Worm (Caenorhabditis elegans): ENCODE results near the gene tric-1B.1.

Gene tric-1B.1

ce11 chrII:12280360-12280759 lies 14.3 kb upstream of the tric-1B.1 start, which contains the start of gene ife-5:
ife-5 (plus strand) TSS chrII:12280660.
- no peak for TF ChIP-seq tbx-2 (tag; optimal IDR thresholded peaks at IDR 0.05)
- TF ChIP-seq nhr-237 (tag; optimal IDR thresholded peaks at IDR 0.05), result no peak

ce11 chrII:12279259-12279658 lies 13.2 kb upstream of the tric-1B.1 start, which contains the start of the genes tric-1B.2 and Y57A10A.29:
tric-1B.2 (minus strand) TSS chrII:12279387.
Y57A10A.29 (plus strand) TSS chrII:12279561.
- TF ChIP-seq pha-4 (tag; optimal IDR thresholded peaks at IDR 0.05), result peak; percentile 7
- TF ChIP-seq snpc-4 (tag; optimal IDR thresholded peaks at IDR 0.05), result no peak
- TF ChIP-seq nfya-1 (tag; optimal IDR thresholded peaks at IDR 0.05; ENCODE audit: insufficient read depth), result no peak
- TF ChIP-seq nhr-28 (tag; optimal IDR thresholded peaks at IDR 0.05), result no peak
- peak; percentile 51 for TF ChIP-seq hmg-11 (tag; optimal IDR thresholded peaks at IDR 0.05)

- TF ChIP-seq nhr-12 (tag; optimal IDR thresholded peaks at IDR 0.05) (no peak), jun-1 (tag; optimal IDR thresholded peaks at IDR 0.05) (no peak), lin-15B (tag; optimal IDR thresholded peaks at IDR 0.05) (no peak), sea-2 (GFP tag; optimal IDR thresholded peaks at IDR 0.05) (no peak), nhr-23 (tag; optimal IDR thresholded peaks at IDR 0.05) (no peak)
These were observed 12.6 kb upstream of the tric-1B.1 start for ce11 chrII:12278602-12279001.

ce11 chrII:12274944-12275343 lies 8.9 kb upstream of the tric-1B.1 start, which contains the start of gene Y57A10A.27:
Y57A10A.27 (minus strand) TSS chrII:12275044.
- TF ChIP-seq unc-62 (GFP tag; optimal IDR thresholded peaks at IDR 0.05), result no peak
- no peak for TF ChIP-seq nhr-28 (tag; optimal IDR thresholded peaks at IDR 0.05)
- TF ChIP-seq ztf-11 (tag; optimal IDR thresholded peaks at IDR 0.05), result no peak
- no peak for TF ChIP-seq pha-4 (tag; optimal IDR thresholded peaks at IDR 0.05)

ce11 chrII:12268857-12269256 lies 2.8 kb upstream of the tric-1B.1 start:
- TF ChIP-seq nfya-1 (tag; optimal IDR thresholded peaks at IDR 0.05; ENCODE audit: insufficient read depth) (peak; percentile 39), zag-1 (tag; optimal IDR thresholded peaks at IDR 0.05) (no peak), daf-12 (tag; optimal IDR thresholded peaks at IDR 0.05) (no peak)

ce11 chrII:12266797-12267196 lies 752 bp upstream of the tric-1B.1 start:
- peak; percentile 55 for TF ChIP-seq elt-2 (tag; optimal IDR thresholded peaks at IDR 0.05)
- TF ChIP-seq nhr-28 (tag; optimal IDR thresholded peaks at IDR 0.05), result no peak

ce11 chrII:12264847-12265246 lies 1.2 kb downstream of the tric-1B.1 start:
- TF ChIP-seq zag-1 (tag; optimal IDR thresholded peaks at IDR 0.05) (no peak), R02D3.7 (tag; optimal IDR thresholded peaks at IDR 0.05) (no peak)

ce11 chrII:12263971-12264554 lies 2.0 kb downstream of the tric-1B.1 start, which contains the start of gene faxc-1:
faxc-1 (plus strand) TSS chrII:12264192.
- TF ChIP-seq unc-62 (GFP tag; optimal IDR thresholded peaks at IDR 0.05), result peak; percentile 12
- TF ChIP-seq nhr-25 (tag; optimal IDR thresholded peaks at IDR 0.05), result peak; percentile 22
- TF ChIP-seq egl-5 (tag; optimal IDR thresholded peaks at IDR 0.05), result no peak

- TF ChIP-seq ztf-11 (tag; optimal IDR thresholded peaks at IDR 0.05), result no peak
- TF ChIP-seq unc-62 (GFP tag; optimal IDR thresholded peaks at IDR 0.05), result peak; percentile 10
- no peak for TF ChIP-seq elt-2 (tag; optimal IDR thresholded peaks at IDR 0.05)
- TF ChIP-seq nhr-237 (tag; optimal IDR thresholded peaks at IDR 0.05), result no peak
- TF ChIP-seq nhr-12 (tag; optimal IDR thresholded peaks at IDR 0.05), result no peak
- TF ChIP-seq unc-39 (tag; optimal IDR thresholded peaks at IDR 0.05), result no peak
- TF ChIP-seq skn-1 (tag; optimal IDR thresholded peaks at IDR 0.05), result no peak
- no peak for TF ChIP-seq aly-2 (tag; optimal IDR thresholded peaks at IDR 0.05)
- TF ChIP-seq hmg-11 (tag; optimal IDR thresholded peaks at IDR 0.05), result peak; percentile 15
- no peak for TF ChIP-seq ceh-16 (tag; optimal IDR thresholded peaks at IDR 0.05)
- peak; percentile 63 for TF ChIP-seq nhr-23 (tag; optimal IDR thresholded peaks at IDR 0.05)
- TF ChIP-seq lsy-12 (tag; optimal IDR thresholded peaks at IDR 0.05), result no peak
- TF ChIP-seq eor-1 (tag; optimal IDR thresholded peaks at IDR 0.05), result no peak
- TF ChIP-seq nfya-1 (tag; optimal IDR thresholded peaks at IDR 0.05; ENCODE audit: insufficient read depth), result no peak
- no peak for TF ChIP-seq R02D3.7 (tag; optimal IDR thresholded peaks at IDR 0.05)
- no peak for TF ChIP-seq snpc-4 (tag; optimal IDR thresholded peaks at IDR 0.05)
- TF ChIP-seq nhr-77 (tag; optimal IDR thresholded peaks at IDR 0.05), result no peak
- TF ChIP-seq egl-5 (tag; optimal IDR thresholded peaks at IDR 0.05), result no peak
- no peak for TF ChIP-seq nhr-11 (tag; optimal IDR thresholded peaks at IDR 0.05)
- no peak for TF ChIP-seq ceh-9 (tag; optimal IDR thresholded peaks at IDR 0.05)
- no peak for TF ChIP-seq ceh-82 (tag; optimal IDR thresholded peaks at IDR 0.05)
- no peak for TF ChIP-seq daf-12 (tag; optimal IDR thresholded peaks at IDR 0.05)
- TF ChIP-seq mml-1 (tag; optimal IDR thresholded peaks at IDR 0.05), result no peak
- TF ChIP-seq elt-3 (tag; optimal IDR thresholded peaks at IDR 0.05), result peak in 1 of 3 experiments; percentile 34
- TF ChIP-seq jun-1 (tag; optimal IDR thresholded peaks at IDR 0.05), result no peak
- TF ChIP-seq sea-2 (GFP tag; optimal IDR thresholded peaks at IDR 0.05), result no peak
- peak; percentile 65 for TF ChIP-seq elt-1 (tag; optimal IDR thresholded peaks at IDR 0.05)
These were observed 3.5 kb downstream of the tric-1B.1 start for ce11 chrII:12262567-12262966.

Data from whole organism, L3 larva.